Fruit fly (Drosophila melanogaster) whole organism, embryonic: ENCODE data around the gene Nthl1.

Source experiments
- Awh ChIP-seq: fragments of 200-800 bp; sonication (Bioruptor generic); IDR thresholded peaks from 2 replicates; pipeline ENCODE4, ENCODE4 v1.3.6; 2022; ENCODE audit warnings: missing biosample characterization, missing genetic modification characterization
- Blimp-1 ChIP-seq: fragments of 200-800 bp; sonication (Bioruptor generic); optimal IDR thresholded peaks from 3 replicates; lab custom pipeline; 2018; ENCODE audit warnings: missing biosample characterization, missing genetic modification characterization, mild to moderate bottlenecking, moderate library complexity, missing genetic modification reagents
- CG10366 ChIP-seq: fragments of 200-800 bp; sonication (Bioruptor generic); IDR thresholded peaks from 2 replicates; pipeline ENCODE4 v1.3.6; 2022; ENCODE audit warnings: missing biosample characterization, missing genetic modification characterization
- CG10431 ChIP-seq: fragments of 200-800 bp; sonication (Bioruptor generic); optimal IDR thresholded peaks from 3 replicates; lab custom pipeline; 2018; ENCODE audit warnings: missing biosample characterization, mild to moderate bottlenecking, missing genetic modification characterization
- CG10543 ChIP-seq: fragments of 200-800 bp; sonication (Bioruptor generic); optimal IDR thresholded peaks from 3 replicates; lab custom pipeline; 2017; ENCODE audit warnings: missing biosample characterization, mild to moderate bottlenecking, missing genetic modification characterization, moderate library complexity
- CG11456 ChIP-seq: fragments of 200-800 bp; sonication (Bioruptor generic); IDR thresholded peaks from 3 replicates; pipeline ENCODE4 v1.3.6; 2022; ENCODE audit warnings: missing biosample characterization, missing genetic modification characterization
- CG11560 ChIP-seq: fragments of 200-800 bp; sonication (Bioruptor generic); IDR thresholded peaks from 3 replicates; pipeline ENCODE4 v1.3.6; 2022; ENCODE audit warnings: missing biosample characterization, missing genetic modification characterization
- CG12769 ChIP-seq: fragments of 200-800 bp; sonication (Bioruptor generic); optimal IDR thresholded peaks from 2 replicates; lab custom pipeline; 2019; ENCODE audit warnings: missing biosample characterization, mild to moderate bottlenecking, missing genetic modification characterization, moderate library complexity
- CG1832 ChIP-seq: fragments of 200-800 bp; sonication (Bioruptor generic); optimal IDR thresholded peaks from 2 replicates; lab custom pipeline; 2017; ENCODE audit warnings: missing biosample characterization, mild to moderate bottlenecking, missing genetic modification characterization, inconsistent platforms
- CG18599 ChIP-seq: fragments of 200-800 bp; sonication (Bioruptor generic); optimal IDR thresholded peaks from 3 replicates; lab custom pipeline; 2017; ENCODE audit warnings: missing biosample characterization, missing genetic modification characterization, mild to moderate bottlenecking, moderate library complexity, missing genetic modification reagents
- CG2678 ChIP-seq: fragments of 200-800 bp; sonication (Bioruptor generic); optimal IDR thresholded peaks from 3 replicates; lab custom pipeline; 2019; ENCODE audit warnings: missing biosample characterization, mild to moderate bottlenecking, missing genetic modification characterization, moderate library complexity
- CG30431 ChIP-seq: fragments of 200-800 bp; sonication (Bioruptor generic); optimal IDR thresholded peaks from 2 replicates; lab custom pipeline; 2017; ENCODE audit warnings: missing biosample characterization, missing genetic modification characterization
- CG31224 ChIP-seq: fragments of 200-800 bp; sonication (Bioruptor generic); IDR thresholded peaks from 2 replicates; pipeline ENCODE4 v1.3.6; 2022; ENCODE audit warnings: missing biosample characterization, missing genetic modification characterization
- CG32772 ChIP-seq: fragments of 200-800 bp; sonication (Bioruptor generic); IDR thresholded peaks from 2 replicates; pipeline ENCODE4 v1.3.6; 2022; ENCODE audit warnings: missing biosample characterization, missing genetic modification characterization
- CG4707 ChIP-seq: fragments of 200-800 bp; sonication (Bioruptor generic); optimal IDR thresholded peaks from 2 replicates; lab custom pipeline; 2018; ENCODE audit warnings: missing biosample characterization, mild to moderate bottlenecking, missing genetic modification characterization, moderate library complexity
- CG6175 ChIP-seq: fragments of 200-800 bp; sonication (Bioruptor generic); IDR thresholded peaks from 3 replicates; pipeline ENCODE4 v1.3.6; 2022; ENCODE audit warnings: missing biosample characterization, missing genetic modification characterization
- CG7786 ChIP-seq: fragments of 200-800 bp; sonication (Bioruptor generic); optimal IDR thresholded peaks from 2 replicates; lab custom pipeline; 2016; ENCODE audit warnings: missing biosample characterization, missing genetic modification characterization
- CG7963 ChIP-seq: fragments of 200-800 bp; sonication (Bioruptor generic); IDR thresholded peaks from 3 replicates; pipeline ENCODE4 v1.3.6; 2022; ENCODE audit warnings: missing biosample characterization, missing genetic modification characterization; ENCODE audit not compliant: partially characterized antibody
- Dad ChIP-seq: fragments of 200-800 bp; sonication (Bioruptor generic); optimal IDR thresholded peaks from 3 replicates; lab custom pipeline; 2016; ENCODE audit warnings: missing biosample characterization, missing genetic modification characterization
- Dip2 ChIP-seq: fragments of 200-800 bp; sonication (Bioruptor generic); IDR thresholded peaks from 2 replicates; pipeline ENCODE4 v1.3.6; 2022; ENCODE audit warnings: missing biosample characterization, missing genetic modification characterization
- Drgx ChIP-seq: fragments of 200-800 bp; sonication (Bioruptor generic); IDR thresholded peaks from 2 replicates; pipeline ENCODE4 v1.3.6; 2022; ENCODE audit warnings: missing biosample characterization, missing genetic modification characterization
- Eip74EF ChIP-seq, 2 experiments: fragments of 200-800 bp in 1 of 2; fragments of >200 bp in 1 of 2; sonication (Bioruptor generic) in 1 of 2; optimal IDR thresholded peaks; 2 replicates each; lab custom pipeline; 2017 to 2019; ENCODE audit warnings: missing biosample characterization in 2 of 2, missing genetic modification characterization in 2 of 2, mild to moderate bottlenecking in 1 of 2, moderate library complexity in 1 of 2
- HLH54F ChIP-seq: fragments of 200-800 bp; sonication (Bioruptor generic); optimal IDR thresholded peaks from 3 replicates; lab custom pipeline; 2016; ENCODE audit warnings: missing biosample characterization, missing genetic modification characterization
- Jarid2 ChIP-seq: fragments of 200-800 bp; sonication (Bioruptor generic); optimal IDR thresholded peaks from 3 replicates; lab custom pipeline; 2017; ENCODE audit warnings: mild to moderate bottlenecking, missing biosample characterization, missing genetic modification reagents, missing genetic modification characterization
- Med ChIP-seq: fragments of 200-800 bp; sonication (Bioruptor generic); peaks from one replicate; lab custom pipeline; 2016; ENCODE audit warnings: missing biosample characterization, missing genetic modification characterization, mild to moderate bottlenecking, inconsistent platforms, moderate library complexity
- Mes4 ChIP-seq: fragments of 200-800 bp; sonication (Bioruptor generic); optimal IDR thresholded peaks from 2 replicates; lab custom pipeline; 2016; ENCODE audit warnings: missing biosample characterization, missing genetic modification characterization
- Neu2 ChIP-seq: fragments of 200-800 bp; sonication (Bioruptor generic); optimal IDR thresholded peaks from 3 replicates; lab custom pipeline; 2016; ENCODE audit warnings: missing biosample characterization, missing genetic modification characterization, borderline replicate concordance
- Opbp ChIP-seq: fragments of 200-800 bp; sonication (Bioruptor generic); IDR thresholded peaks from 3 replicates; pipeline ENCODE4 v1.3.6; 2022; ENCODE audit warnings: missing biosample characterization, missing genetic modification characterization; ENCODE audit not compliant: partially characterized antibody
- Ravus ChIP-seq: fragments of 200-800 bp; sonication (Bioruptor generic); IDR thresholded peaks from 2 replicates; pipeline ENCODE4 v1.3.6; 2022; ENCODE audit warnings: missing biosample characterization, missing genetic modification characterization
- Spps ChIP-seq: fragments of 200-800 bp; sonication (Bioruptor generic); optimal IDR thresholded peaks from 2 replicates; lab custom pipeline; 2018; ENCODE audit warnings: missing biosample characterization, mild to moderate bottlenecking, missing genetic modification characterization
- Sry-β ChIP-seq: fragments of 200-800 bp; sonication (Bioruptor generic); optimal IDR thresholded peaks from 2 replicates; lab custom pipeline; 2018; ENCODE audit warnings: missing biosample characterization, mild to moderate bottlenecking, missing genetic modification characterization, moderate library complexity
- Stat92E ChIP-seq, 3 experiments: fragments of >200 bp in 2 of 3; fragments of 200-800 bp in 1 of 3; sonication (Bioruptor generic) in 1 of 3; optimal IDR thresholded peaks; 2 replicates each; lab custom pipeline; 2017 to 2019; ENCODE audit warnings: missing biosample characterization in 3 of 3, missing genetic modification characterization in 3 of 3, mild to moderate bottlenecking in 1 of 3, moderate library complexity in 1 of 3
- abd-A ChIP-seq: fragments of 200-800 bp; sonication (Bioruptor generic); optimal IDR thresholded peaks from 3 replicates; lab custom pipeline; 2019; ENCODE audit warnings: missing biosample characterization, mild to moderate bottlenecking, missing genetic modification characterization, moderate library complexity
- bowl ChIP-seq: fragments of 200-800 bp; sonication (Bioruptor generic); IDR thresholded peaks from 2 replicates; pipeline ENCODE4 v1.3.6; 2022; ENCODE audit warnings: missing biosample characterization, missing genetic modification characterization
- ci ChIP-seq: fragments of 200-800 bp; sonication (Bioruptor generic); IDR thresholded peaks from 3 replicates; pipeline ENCODE4 v1.3.6; 2022; ENCODE audit warnings: missing biosample characterization, missing genetic modification characterization
- dm ChIP-seq: fragments of 200-800 bp; sonication (Bioruptor generic); optimal IDR thresholded peaks from 3 replicates; lab custom pipeline; 2016; ENCODE audit warnings: missing biosample characterization, missing genetic modification characterization
- dmrt11E ChIP-seq: fragments of 200-800 bp; sonication (Bioruptor generic); optimal IDR thresholded peaks from 3 replicates; lab custom pipeline; 2018; ENCODE audit warnings: missing biosample characterization, mild to moderate bottlenecking, missing genetic modification characterization, moderate library complexity
- fd96Cb ChIP-seq: fragments of 200-800 bp; sonication (Bioruptor generic); optimal IDR thresholded peaks from 2 replicates; lab custom pipeline; 2018; ENCODE audit warnings: missing biosample characterization, mild to moderate bottlenecking, missing genetic modification characterization, moderate library complexity
- gce ChIP-seq: fragments of 200-800 bp; sonication (Bioruptor generic); IDR thresholded peaks from 3 replicates; pipeline ENCODE4 v1.3.6; 2022; ENCODE audit warnings: missing biosample characterization, missing genetic modification characterization
- gcm ChIP-seq: fragments of 200-800 bp; sonication (Bioruptor generic); optimal IDR thresholded peaks from 2 replicates; lab custom pipeline; 2019; ENCODE audit warnings: missing biosample characterization, mild to moderate bottlenecking, missing genetic modification characterization, moderate library complexity
- grau ChIP-seq: fragments of 200-800 bp; optimal IDR thresholded peaks from 3 replicates; lab custom pipeline; 2019; ENCODE audit warnings: missing biosample characterization, mild to moderate bottlenecking, missing genetic modification characterization, moderate library complexity
- inv ChIP-seq: fragments of 200-800 bp; sonication (Bioruptor generic); IDR thresholded peaks from 2 replicates; pipeline ENCODE4 v1.3.6; 2022; ENCODE audit warnings: missing biosample characterization, missing genetic modification characterization; ENCODE audit not compliant: partially characterized antibody
- kah ChIP-seq: fragments of 200-800 bp; sonication (Bioruptor generic); optimal IDR thresholded peaks from 2 replicates; lab custom pipeline; 2018; ENCODE audit warnings: missing biosample characterization, mild to moderate bottlenecking, missing genetic modification characterization
- mirr ChIP-seq: fragments of 200-800 bp; sonication (Bioruptor generic); optimal IDR thresholded peaks from 3 replicates; lab custom pipeline; 2018; ENCODE audit warnings: missing biosample characterization, mild to moderate bottlenecking, missing genetic modification characterization
- psq ChIP-seq: fragments of 200-800 bp; sonication (Bioruptor generic); optimal IDR thresholded peaks from 2 replicates; lab custom pipeline; 2017; ENCODE audit warnings: missing biosample characterization, missing genetic modification characterization
- row ChIP-seq: fragments of 200-800 bp; sonication (Bioruptor generic); IDR thresholded peaks from 3 replicates; pipeline ENCODE4 v1.3.6; 2022; ENCODE audit warnings: missing biosample characterization, missing genetic modification characterization
- salm ChIP-seq: fragments of 200-800 bp; sonication (Bioruptor generic); optimal IDR thresholded peaks from 2 replicates; lab custom pipeline; 2018; ENCODE audit warnings: missing biosample characterization, mild to moderate bottlenecking, missing genetic modification characterization
- so ChIP-seq: fragments of 200-800 bp; sonication (Bioruptor generic); IDR thresholded peaks from 3 replicates; pipeline ENCODE4 v1.3.6; 2022; ENCODE audit warnings: missing biosample characterization, missing genetic modification characterization
- tin ChIP-seq: fragments of 200-800 bp; sonication (Bioruptor generic); optimal IDR thresholded peaks from 3 replicates; lab custom pipeline; 2016; ENCODE audit warnings: missing biosample characterization, missing genetic modification characterization
- toy ChIP-seq: fragments of 200-800 bp; sonication (Bioruptor generic); IDR thresholded peaks from 2 replicates; pipeline ENCODE4 v1.3.6; 2022; ENCODE audit warnings: missing biosample characterization, missing genetic modification characterization
- wdn ChIP-seq: fragments of 200-800 bp; sonication (Bioruptor generic); IDR thresholded peaks from 2 replicates; pipeline ENCODE4 v1.3.6; 2022; ENCODE audit warnings: missing biosample characterization, missing genetic modification characterization

Nthl1 gene

dm6 chr2L:20970792-20971191 is 43.1 kb upstream of the Nthl1 start (continued):
- TF ChIP-seq CG7963 = no peak
- no peak for TF ChIP-seq Jarid2 (GFP tag; lab: Kevin White, UChicago)
- TF ChIP-seq CG10431 (GFP tag; lab: Kevin White, UChicago) = no peak
- no peak for TF ChIP-seq salm (tag; lab: Kevin White, UChicago)
- TF ChIP-seq abd-A (tag; lab: Kevin White, UChicago) = no peak
- TF ChIP-seq Neu2 (GFP tag; lab: Kevin White, UChicago) = no peak
- peak; percentile 11 for TF ChIP-seq CG18599 (GFP tag; lab: Kevin White, UChicago)
- TF ChIP-seq CG11560 (tag; lab: Robert Waterston, UW) = no peak
- no peak for TF ChIP-seq dm (GFP tag; lab: Kevin White, UChicago)
- TF ChIP-seq gcm = no peak
- TF ChIP-seq CG10366 (GFP tag; lab: Robert Waterston, UW) = no peak
- TF ChIP-seq inv (GFP tag; lab: Robert Waterston, UW) = no peak
- 0 out of 3 replicates have a peak, but pooled peaks have one; percentile 31 for TF ChIP-seq ci
- no peak for TF ChIP-seq CG6175 (GFP tag; lab: Robert Waterston, UW)
- TF ChIP-seq Stat92E (GFP tag; optimal IDR thresholded peaks at IDR 0.05; lab: Kevin White, UChicago) = no peak
- no peak for TF ChIP-seq toy
- TF ChIP-seq gce (GFP tag; lab: Robert Waterston, UW) = no peak
- no peak for TF ChIP-seq Ravus (GFP tag; lab: Robert Waterston, UW)
- TF ChIP-seq tin (GFP tag; lab: Kevin White, UChicago) = no peak
- TF ChIP-seq Sry-β (GFP tag; lab: Kevin White, UChicago) = no peak
- no peak for TF ChIP-seq CG4707 (GFP tag; lab: Kevin White, UChicago)
- TF ChIP-seq Opbp (GFP tag; lab: Robert Waterston, UW) = no peak
- no peak for TF ChIP-seq psq
- TF ChIP-seq Mes4 = no peak
- no peak for TF ChIP-seq CG30431 (GFP tag; lab: Kevin White, UChicago)
- no peak for TF ChIP-seq Awh (GFP tag; lab: Robert Waterston, UW)
- TF ChIP-seq HLH54F = no peak
- no peak for TF ChIP-seq CG1832 (GFP tag; lab: Kevin White, UChicago)
- TF ChIP-seq Eip74EF (GFP tag; optimal IDR thresholded peaks at IDR 0.05; lab: Kevin White, UChicago) = no peak
- TF ChIP-seq wdn (GFP tag; lab: Robert Waterston, UW) = no peak
- TF ChIP-seq grau (tag; lab: Kevin White, UChicago) = no peak
- no peak for TF ChIP-seq Spps
- TF ChIP-seq fd96Cb (tag; lab: Kevin White, UChicago) = no peak
- no peak for TF ChIP-seq CG10543 (GFP tag; lab: Kevin White, UChicago)
- no peak for TF ChIP-seq Dad
- no peak for TF ChIP-seq row (GFP tag; lab: Robert Waterston, UW)
- TF ChIP-seq CG12769 (tag; lab: Kevin White, UChicago) = peak; percentile 50
- no peak for TF ChIP-seq CG2678 (tag; lab: Kevin White, UChicago)
- no peak for TF ChIP-seq Blimp-1
- TF ChIP-seq mirr (GFP tag; lab: Kevin White, UChicago) = no peak
- TF ChIP-seq bowl (GFP tag; lab: Robert Waterston, UW) = no peak
- no peak for TF ChIP-seq CG31224 (GFP tag; lab: Robert Waterston, UW)
- peak; percentile 59; the same call in 1 of the 3 replicates for TF ChIP-seq so (GFP tag; lab: Robert Waterston, UW)
- peak; percentile 45 for TF ChIP-seq Med (GFP tag; lab: Kevin White, UChicago)
- TF ChIP-seq Dip2 (GFP tag; lab: Robert Waterston, UW) = no peak
- TF ChIP-seq dmrt11E = no peak
- no peak for TF ChIP-seq kah (GFP tag; lab: Kevin White, UChicago)
- no peak for TF ChIP-seq CG32772 (GFP tag; lab: Robert Waterston, UW)
- 0 out of 3 replicates have a peak, but pooled peaks have one; percentile 5 for TF ChIP-seq CG11456
- no peak for TF ChIP-seq CG7786 (GFP tag; lab: Kevin White, UChicago)
- TF ChIP-seq Drgx (GFP tag; lab: Robert Waterston, UW) = no peak
